Fruit fly (Drosophila melanogaster): ENCODE measurements around the gene tgo.
A peak's percentile ranks its signal among the peaks of the same experiment; 100 is the strongest.

The tgo gene

dm6 chr3R:9064874-9065273 is 45.1 kb upstream of the tgo start, which contains the start of the genes beag and Ada (continued):
- peak; percentile 30; the same call in 1 of the 2 replicates for TF ChIP-seq lmd (GFP tag; IDR thresholded peaks at IDR 0.05)
- TF ChIP-seq CG16815 (GFP tag; optimal IDR thresholded peaks at IDR 0.05), result no peak
- TF ChIP-seq NC2α (GFP tag; optimal IDR thresholded peaks at IDR 0.05), result no peak
- peak; percentile 70 for TF ChIP-seq HmgZ (tag; optimal IDR thresholded peaks at IDR 0.05)
- no peak for TF ChIP-seq Mes4 (GFP tag; optimal IDR thresholded peaks at IDR 0.05)
- peak; percentile 89 for TF ChIP-seq onecut (GFP tag; IDR thresholded peaks at IDR 0.05)
- TF ChIP-seq eve (GFP tag; optimal IDR thresholded peaks at IDR 0.05), result no peak
- peak; percentile 39; the same call in 1 of the 3 replicates for TF ChIP-seq so (GFP tag; IDR thresholded peaks at IDR 0.05)
- peak; percentile 30 for TF ChIP-seq eyg (GFP tag; optimal IDR thresholded peaks at IDR 0.05)
- no peak for TF ChIP-seq Dfd (GFP tag; optimal IDR thresholded peaks at IDR 0.05)
- peak; percentile 26 for TF ChIP-seq ind (GFP tag; optimal IDR thresholded peaks at IDR 0.05)
- TF ChIP-seq Optix (GFP tag; IDR thresholded peaks at IDR 0.05), result no peak
- no peak for TF ChIP-seq CG9727 (GFP tag; optimal IDR thresholded peaks at IDR 0.05)
- peak; percentile 52; the same call in 1 of the 2 replicates for TF ChIP-seq sob (GFP tag; IDR thresholded peaks at IDR 0.05)
- TF ChIP-seq insv (GFP tag; optimal IDR thresholded peaks at IDR 0.05), result no peak
- TF ChIP-seq lab (GFP tag; optimal IDR thresholded peaks at IDR 0.05), result peak; percentile 26
- TF ChIP-seq trem (tag; optimal IDR thresholded peaks at IDR 0.05), result peak; percentile 51
- no peak for TF ChIP-seq bowl (GFP tag; IDR thresholded peaks at IDR 0.05)
- peak; percentile 55 for TF ChIP-seq Xbp1 (GFP tag; optimal IDR thresholded peaks at IDR 0.05)
- no peak for TF ChIP-seq Sox100B (GFP tag; optimal IDR thresholded peaks at IDR 0.05)
- peak; percentile 13 for TF ChIP-seq Dad (GFP tag; optimal IDR thresholded peaks at IDR 0.05)
- no peak for TF ChIP-seq gem (tag; optimal IDR thresholded peaks at IDR 0.05)
- TF ChIP-seq dm (GFP tag; optimal IDR thresholded peaks at IDR 0.05), result peak; percentile 54
- no peak for TF ChIP-seq z (GFP tag; IDR thresholded peaks at IDR 0.05)
- peak; percentile 5 for TF ChIP-seq CG4282 (GFP tag; optimal IDR thresholded peaks at IDR 0.05)
- no peak for TF ChIP-seq CG6854 (GFP tag; optimal IDR thresholded peaks at IDR 0.05)
- no peak for TF ChIP-seq cas (GFP tag; IDR thresholded peaks at IDR 0.05)
- no peak for TF ChIP-seq ham (GFP tag; IDR thresholded peaks at IDR 0.05)
- no peak for TF ChIP-seq D (optimal IDR thresholded peaks at IDR 0.05)
- no peak for TF ChIP-seq D (GFP tag; optimal IDR thresholded peaks at IDR 0.05)
- no peak for TF ChIP-seq ab (GFP tag; optimal IDR thresholded peaks at IDR 0.05)
- TF ChIP-seq PHDP (tag; optimal IDR thresholded peaks at IDR 0.05), result peak; percentile 47
- TF ChIP-seq NC2β (GFP tag; optimal IDR thresholded peaks at IDR 0.05), result no peak
- TF ChIP-seq Mrtf (GFP tag; IDR thresholded peaks at IDR 0.05), result no peak
- peak; percentile 81 for TF ChIP-seq CG2120 (GFP tag; optimal IDR thresholded peaks at IDR 0.05)
- TF ChIP-seq pfk (GFP tag; optimal IDR thresholded peaks at IDR 0.05), result no peak
- TF ChIP-seq bsh (GFP tag; optimal IDR thresholded peaks at IDR 0.05), result peak in 1 of 2 experiments; percentile 38
- no peak for TF ChIP-seq vnd (GFP tag; IDR thresholded peaks at IDR 0.05; ENCODE audit: partially characterized antibody)
- TF ChIP-seq Med (GFP tag), result peak; percentile 84
- peak; percentile 52 for TF ChIP-seq unc-4 (GFP tag; IDR thresholded peaks at IDR 0.05; ENCODE audit: partially characterized antibody)
- TF ChIP-seq CG11696 (GFP tag; IDR thresholded peaks at IDR 0.05), result no peak
- TF ChIP-seq Eip74EF (GFP tag; optimal IDR thresholded peaks at IDR 0.05), result no peak
- no peak for TF ChIP-seq Blimp-1 (GFP tag; optimal IDR thresholded peaks at IDR 0.05)
- no peak for TF ChIP-seq CG4328 (GFP tag; optimal IDR thresholded peaks at IDR 0.05)
- no peak for TF ChIP-seq jigr1 (GFP tag; IDR thresholded peaks at IDR 0.05)
- no peak for TF ChIP-seq jing (GFP tag; optimal IDR thresholded peaks at IDR 0.05)
- no peak for TF ChIP-seq CG2678 (tag; optimal IDR thresholded peaks at IDR 0.05)
- TF ChIP-seq Jarid2 (GFP tag; optimal IDR thresholded peaks at IDR 0.05), result no peak
- TF ChIP-seq CHES-1-like (GFP tag; optimal IDR thresholded peaks at IDR 0.05), result peak; percentile 80
- peak; percentile 33 for TF ChIP-seq HLH54F (GFP tag; optimal IDR thresholded peaks at IDR 0.05)
- TF ChIP-seq Bdp1 (GFP tag; optimal IDR thresholded peaks at IDR 0.05), result no peak
- TF ChIP-seq gcm (GFP tag; optimal IDR thresholded peaks at IDR 0.05), result no peak

Measured in whole organism, embryonic.